In the genomic region with DNA sequence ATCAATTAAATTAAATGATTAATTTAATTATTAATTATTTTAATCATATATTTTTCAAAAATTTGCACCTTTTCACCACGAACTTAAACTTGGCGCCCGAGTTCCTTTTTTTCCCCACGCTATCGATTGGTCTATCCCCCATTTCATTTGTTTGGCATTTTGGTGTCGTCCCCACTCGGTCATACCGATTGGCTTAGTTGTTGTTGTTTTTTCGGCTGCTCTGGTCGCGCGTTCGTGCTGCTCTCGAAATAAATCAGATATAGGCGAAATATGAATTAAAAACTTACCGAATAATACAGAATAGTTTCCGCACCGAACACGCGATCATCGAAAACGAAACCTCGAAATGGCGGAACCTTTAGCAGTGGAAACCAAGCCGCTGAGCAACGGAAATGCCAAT, we compare ENCODE assay signal across 1 fruit fly cellular context.
TF ChIP-seq lines count a peak whose summit lies in the region.

A gene (plus strand): TSS at position 194 of the 400 bp plus-strand sequence.

TF ChIP-seq in whole organism, embryonic, 481 proteins besides CTCF, POLR2A, EP300 and RAD21 (continued from another document):
- TF ChIP-seq Oaz (GFP tag; IDR thresholded peaks at IDR 0.05; lab: Robert Waterston, UW) (no peak), CG7271 (tag; optimal IDR thresholded peaks at IDR 0.05; lab: Kevin White, UChicago) (no peak), zfh1 (GFP tag; IDR thresholded peaks at IDR 0.05; lab: Robert Waterston, UW) (no peak), CG2116 (GFP tag; optimal IDR thresholded peaks at IDR 0.05; lab: Kevin White, UChicago) (peak; percentile 50), CG34422 (GFP tag; IDR thresholded peaks at IDR 0.05; lab: Robert Waterston, UW) (peak; percentile 44; the same call in 1 of the 3 replicates), al (GFP tag; IDR thresholded peaks at IDR 0.05; lab: Robert Waterston, UW) (no peak), TFAM (GFP tag; optimal IDR thresholded peaks at IDR 0.05; lab: Kevin White, UChicago) (no peak), BEAF-32 (GFP tag; optimal IDR thresholded peaks at IDR 0.05; lab: Kevin White, UChicago) (peak; percentile 35), chn (GFP tag; optimal IDR thresholded peaks at IDR 0.05; lab: Kevin White, UChicago) (no peak), dm (GFP tag; optimal IDR thresholded peaks at IDR 0.05; lab: Kevin White, UChicago) (no peak), CG9215 (GFP tag; IDR thresholded peaks at IDR 0.05; lab: Robert Waterston, UW) (no peak), CG9609 (GFP tag; optimal IDR thresholded peaks at IDR 0.05; lab: Kevin White, UChicago) (no peak), pzg (GFP tag; optimal IDR thresholded peaks at IDR 0.05; lab: Kevin White, UChicago) (peak; percentile 45), disco-r (GFP tag; optimal IDR thresholded peaks at IDR 0.05; lab: Kevin White, UChicago) (no peak), Bteb2 (GFP tag; optimal IDR thresholded peaks at IDR 0.05; lab: Kevin White, UChicago) (no peak), GATAe (GFP tag; conservative IDR thresholded peaks at IDR 0.05; lab: Robert Waterston, UW) (no peak), MBD-R2 (GFP tag; IDR thresholded peaks at IDR 0.05; lab: Robert Waterston, UW) (0 out of 2 replicates have a peak, but pooled peaks have one; percentile 25), E2f2 (GFP tag; IDR thresholded peaks at IDR 0.05; lab: Robert Waterston, UW) (peak; percentile 94), aop (GFP tag; IDR thresholded peaks at IDR 0.05; lab: Robert Waterston, UW) (no peak), Aef1 (GFP tag; IDR thresholded peaks at IDR 0.05; lab: Robert Waterston, UW) (peak; percentile 35; the same call in 1 of the 3 replicates), CG15479 (GFP tag; optimal IDR thresholded peaks at IDR 0.05; lab: Kevin White, UChicago) (no peak), CG1792 (GFP tag; optimal IDR thresholded peaks at IDR 0.05; lab: Kevin White, UChicago) (no peak), CG9797 (GFP tag; optimal IDR thresholded peaks at IDR 0.05; lab: Kevin White, UChicago) (peak; percentile 49), CG11504 (tag; optimal IDR thresholded peaks at IDR 0.05; lab: Kevin White, UChicago) (peak; percentile 29), dysf (GFP tag; IDR thresholded peaks at IDR 0.05; lab: Robert Waterston, UW) (no peak), Dll (GFP tag; IDR thresholded peaks at IDR 0.05; lab: Robert Waterston, UW; ENCODE audit: partially characterized antibody) (0 out of 4 replicates have a peak, but pooled peaks have one; percentile 29), Sry-δ (GFP tag; optimal IDR thresholded peaks at IDR 0.05; lab: Kevin White, UChicago) (no peak), lbe (GFP tag; optimal IDR thresholded peaks at IDR 0.05; lab: Kevin White, UChicago) (no peak), Opbp (GFP tag; IDR thresholded peaks at IDR 0.05; lab: Robert Waterston, UW; ENCODE audit: partially characterized antibody) (peak; percentile 51; the same call in 1 of the 3 replicates), crc (GFP tag; optimal IDR thresholded peaks at IDR 0.05; lab: Kevin White, UChicago) (no peak), fru (optimal IDR thresholded peaks at IDR 0.05; lab: Kevin White, UChicago) (no peak), Dp (GFP tag; optimal IDR thresholded peaks at IDR 0.05; lab: Kevin White, UChicago) (peak; percentile 89), CG11560 (tag; IDR thresholded peaks at IDR 0.05; lab: Robert Waterston, UW) (peak; percentile 92; the same call in 2 of the 3 replicates), gfzf (GFP tag; optimal IDR thresholded peaks at IDR 0.05; lab: Kevin White, UChicago) (peak; percentile 73), Dref (GFP tag; IDR thresholded peaks at IDR 0.05; lab: Robert Waterston, UW) (peak; percentile 61), Dbx (GFP tag; IDR thresholded peaks at IDR 0.05; lab: Robert Waterston, UW) (0 out of 3 replicates have a peak, but pooled peaks have one; percentile 29), CG12769 (tag; optimal IDR thresholded peaks at IDR 0.05; lab: Kevin White, UChicago) (no peak), Jarid2 (GFP tag; optimal IDR thresholded peaks at IDR 0.05; lab: Kevin White, UChicago) (peak; percentile 84), CG6272 (GFP tag; IDR thresholded peaks at IDR 0.05; lab: Robert Waterston, UW) (no peak), NC2α (GFP tag; optimal IDR thresholded peaks at IDR 0.05; lab: Kevin White, UChicago) (no peak), CG10431 (GFP tag; optimal IDR thresholded peaks at IDR 0.05; lab: Kevin White, UChicago) (no peak), CG31365 (tag; optimal IDR thresholded peaks at IDR 0.05; lab: Kevin White, UChicago) (no peak), CG15073 (GFP tag; optimal IDR thresholded peaks at IDR 0.05; lab: Kevin White, UChicago) (no peak), Lim3 (GFP tag; IDR thresholded peaks at IDR 0.05; lab: Robert Waterston, UW) (no peak), CG17829 (tag; optimal IDR thresholded peaks at IDR 0.05; lab: Kevin White, UChicago) (no peak), CG34224 (GFP tag; IDR thresholded peaks at IDR 0.05; lab: Robert Waterston, UW; ENCODE audit: partially characterized antibody) (peak; percentile 26; the same call in 1 of the 3 replicates), danr (GFP tag; IDR thresholded peaks at IDR 0.05; lab: Robert Waterston, UW) (no peak), zen (tag; optimal IDR thresholded peaks at IDR 0.05; lab: Kevin White, UChicago) (no peak), amos (GFP tag; IDR thresholded peaks at IDR 0.05; lab: Robert Waterston, UW; ENCODE audit: partially characterized antibody) (peak; percentile 27; the same call in 1 of the 2 replicates), rib (GFP tag; IDR thresholded peaks at IDR 0.05; lab: Robert Waterston, UW) (no peak), CG2199 (GFP tag; IDR thresholded peaks at IDR 0.05; lab: Robert Waterston, UW) (no peak), CG5953 (GFP tag; IDR thresholded peaks at IDR 0.05; lab: Robert Waterston, UW) (no peak), CG14965 (GFP tag; optimal IDR thresholded peaks at IDR 0.05; lab: Kevin White, UChicago; ENCODE audit: borderline replicate concordance) (no peak), gt (GFP tag; IDR thresholded peaks at IDR 0.05; lab: Robert Waterston, UW) (no peak), CG4360 (GFP tag; IDR thresholded peaks at IDR 0.05; lab: Robert Waterston, UW) (peak; percentile 93), bbx (GFP tag; IDR thresholded peaks at IDR 0.05; lab: Robert Waterston, UW; ENCODE audit: partially characterized antibody) (peak; percentile 30; the same call in 1 of the 2 replicates), gro (GFP tag; optimal IDR thresholded peaks at IDR 0.05; lab: Kevin White, UChicago) (no peak), onecut (GFP tag; IDR thresholded peaks at IDR 0.05; lab: Robert Waterston, UW) (peak; percentile 44), Poxn (GFP tag; IDR thresholded peaks at IDR 0.05; lab: Robert Waterston, UW) (no peak), lov (optimal IDR thresholded peaks at IDR 0.05; lab: Kevin White, UChicago) (no peak), lov (GFP tag; IDR thresholded peaks at IDR 0.05; lab: Robert Waterston, UW) (no peak), nom (GFP tag; optimal IDR thresholded peaks at IDR 0.05; lab: Kevin White, UChicago) (no peak), CG4404 (GFP tag; IDR thresholded peaks at IDR 0.05; lab: Robert Waterston, UW) (no peak), HLHmδ (GFP tag; optimal IDR thresholded peaks at IDR 0.05; lab: Kevin White, UChicago) (no peak), Sox100B (GFP tag; optimal IDR thresholded peaks at IDR 0.05; lab: Kevin White, UChicago) (no peak), CG10565 (GFP tag; optimal IDR thresholded peaks at IDR 0.05; lab: Kevin White, UChicago) (no peak), CG9727 (GFP tag; optimal IDR thresholded peaks at IDR 0.05; lab: Kevin White, UChicago) (no peak), sisA (GFP tag; IDR thresholded peaks at IDR 0.05; lab: Robert Waterston, UW) (no peak), sna (GFP tag; IDR thresholded peaks at IDR 0.05; lab: Robert Waterston, UW; ENCODE audit: partially characterized antibody) (peak; percentile 18; the same call in 1 of the 2 replicates), maf-S (GFP tag; optimal IDR thresholded peaks at IDR 0.05; lab: Kevin White, UChicago) (no peak), unc-4 (GFP tag; IDR thresholded peaks at IDR 0.05; lab: Robert Waterston, UW; ENCODE audit: partially characterized antibody) (0 out of 2 replicates have a peak, but pooled peaks have one; percentile 17), pita (GFP tag; optimal IDR thresholded peaks at IDR 0.05; lab: Kevin White, UChicago) (no peak), stwl (tag; optimal IDR thresholded peaks at IDR 0.05; lab: Kevin White, UChicago) (peak; percentile 46), CG13287 (GFP tag; IDR thresholded peaks at IDR 0.05; lab: Robert Waterston, UW; ENCODE audit: partially characterized antibody) (peak; percentile 66; the same call in 1 of the 2 replicates)
